Worm (Caenorhabditis elegans): ENCODE results near the gene twk-42.

- TF ChIP-seq lin-15B (tag; optimal IDR thresholded peaks at IDR 0.05), result no peak
- no peak for TF ChIP-seq F26F4.8 (GFP tag; conservative IDR thresholded peaks at IDR 0.05)
- TF ChIP-seq unc-39 (tag; optimal IDR thresholded peaks at IDR 0.05), result no peak
- TF ChIP-seq dmd-9 (GFP tag; IDR thresholded peaks at IDR 0.05), result no peak
- no peak for TF ChIP-seq zip-2 (tag; optimal IDR thresholded peaks at IDR 0.05)
- TF ChIP-seq dmd-6 (GFP tag; IDR thresholded peaks at IDR 0.05), result no peak
- no peak for TF ChIP-seq nhr-28 (tag; optimal IDR thresholded peaks at IDR 0.05)
- no peak for TF ChIP-seq Y75B8A.6 (GFP tag; IDR thresholded peaks at IDR 0.05)
- TF ChIP-seq ztf-7 (tag; optimal IDR thresholded peaks at IDR 0.05), result no peak
- TF ChIP-seq duxl-1 (tag; optimal IDR thresholded peaks at IDR 0.05; ENCODE audit: poor library complexity), result no peak
- TF ChIP-seq fkh-10 (GFP tag; optimal IDR thresholded peaks at IDR 0.05), result no peak
Measured at ce11 chrV:17683290-17683689, 49.1 kb downstream of the twk-42 start.

All from whole organism, L4 larva.